Worm (Caenorhabditis elegans) whole organism, young adult: ENCODE data around the gene R11E3.2.

Experiments used
- B0261.1 ChIP-seq: sonication (generic microtip); optimal IDR thresholded peaks from 2 replicates; lab custom pipeline; 2016; ENCODE audit warnings: mild to moderate bottlenecking, missing genetic modification characterization, moderate library complexity, missing compliant biosample characterization
- F22D6.2 ChIP-seq: sonication (generic microtip); optimal IDR thresholded peaks from 2 replicates; lab custom pipeline; 2016; ENCODE audit warnings: mild to moderate bottlenecking, missing genetic modification characterization, missing compliant biosample characterization
- F23B12.7 ChIP-seq: sonication (generic microtip); optimal IDR thresholded peaks from 2 replicates; lab custom pipeline; 2017; ENCODE audit warnings: missing genetic modification characterization, mild to moderate bottlenecking, missing compliant biosample characterization, antibody characterized with exemption, moderate library complexity; ENCODE audit not compliant: insufficient read depth
- F39B2.1 ChIP-seq: fragments of 200-800 bp; sonication (Bioruptor generic); IDR thresholded peaks from 2 replicates; pipeline ENCODE4 v1.3.6; 2022; ENCODE audit warnings: missing genetic modification reagents, missing genetic modification characterization, missing compliant biosample characterization
- F49E8.2 ChIP-seq: sonication (generic microtip); optimal IDR thresholded peaks from 3 replicates; lab custom pipeline; 2017; ENCODE audit warnings: missing genetic modification characterization, mild to moderate bottlenecking, missing compliant biosample characterization, antibody characterized with exemption, moderate library complexity; ENCODE audit not compliant: insufficient read depth
- K11D2.4 ChIP-seq: fragments of 200-800 bp; sonication (Bioruptor generic); IDR thresholded peaks from 2 replicates; pipeline ENCODE4 v1.3.6; 2022; ENCODE audit warnings: missing genetic modification reagents, missing genetic modification characterization, missing compliant biosample characterization
- T07F8.4 ChIP-seq: sonication (generic microtip); optimal IDR thresholded peaks from 2 replicates; lab custom pipeline; 2016; ENCODE audit warnings: mild to moderate bottlenecking, missing genetic modification characterization, moderate library complexity, missing compliant biosample characterization
- Y56A3A.18 ChIP-seq: fragments of 200-800 bp; sonication (Bioruptor generic); IDR thresholded peaks from 2 replicates; pipeline ENCODE4 v1.3.6; 2022; ENCODE audit warnings: missing genetic modification reagents, missing genetic modification characterization, missing compliant biosample characterization
- Y95B8A.8 ChIP-seq: fragments of 200-800 bp; sonication (Bioruptor generic); IDR thresholded peaks from 2 replicates; pipeline ENCODE4 v1.3.6; 2022; ENCODE audit warnings: missing genetic modification reagents, missing genetic modification characterization, missing compliant biosample characterization
- atf-7 ChIP-seq: sonication (generic microtip); optimal IDR thresholded peaks from 2 replicates; lab custom pipeline; 2017; ENCODE audit warnings: mild to moderate bottlenecking, missing genetic modification characterization, missing compliant biosample characterization
- bed-2 ChIP-seq: fragments of 200-800 bp; sonication (Bioruptor generic); IDR thresholded peaks from 2 replicates; pipeline ENCODE4 v1.3.6; 2022; ENCODE audit warnings: missing genetic modification reagents, missing genetic modification characterization, missing compliant biosample characterization
- ccch-3 ChIP-seq: fragments of 200-800 bp; sonication (Bioruptor generic); optimal IDR thresholded peaks from 2 replicates; lab custom pipeline; 2018; ENCODE audit warnings: mild to moderate bottlenecking, missing genetic modification characterization, missing compliant biosample characterization
- ceh-27 ChIP-seq: fragments of 200-800 bp; sonication (Bioruptor generic); optimal IDR thresholded peaks from 2 replicates; lab custom pipeline; 2018; ENCODE audit warnings: mild to moderate bottlenecking, missing genetic modification characterization, moderate library complexity, missing compliant biosample characterization
- die-1 ChIP-seq: sonication (generic microtip); optimal IDR thresholded peaks from 2 replicates; lab custom pipeline; 2016; ENCODE audit warnings: missing genotype, mild to moderate bottlenecking, missing genetic modification characterization, missing compliant biosample characterization
- dox-1 ChIP-seq: fragments of 200-800 bp; sonication (Bioruptor generic); IDR thresholded peaks from 2 replicates; pipeline ENCODE4 v1.3.6; 2022; ENCODE audit warnings: missing genetic modification reagents, missing genetic modification characterization, missing compliant biosample characterization
- egl-44 ChIP-seq: fragments of 200-800 bp; sonication (Bioruptor generic); IDR thresholded peaks from 2 replicates; pipeline ENCODE4 v1.3.6; 2022; ENCODE audit warnings: missing genetic modification reagents, missing genetic modification characterization, missing compliant biosample characterization
- ets-4 ChIP-seq: fragments of 200-800 bp; sonication (Bioruptor generic); optimal IDR thresholded peaks from 2 replicates; lab custom pipeline; 2018; ENCODE audit warnings: mild to moderate bottlenecking, missing genetic modification characterization, missing compliant biosample characterization
- gei-17 ChIP-seq: fragments of 200-800 bp; sonication (Bioruptor generic); optimal IDR thresholded peaks from 2 replicates; lab custom pipeline; 2018; ENCODE audit warnings: mild to moderate bottlenecking, missing genetic modification characterization, missing compliant biosample characterization
- him-1 ChIP-seq: sonication (generic microtip); optimal IDR thresholded peaks from 2 replicates; lab custom pipeline; 2016; ENCODE audit warnings: missing genotype, missing genetic modification reagents, missing genetic modification characterization, missing compliant biosample characterization
- hlh-12 ChIP-seq: sonication (generic microtip); optimal IDR thresholded peaks from 2 replicates; lab custom pipeline; 2016; ENCODE audit warnings: missing genetic modification characterization, missing compliant biosample characterization
- hlh-26 ChIP-seq: fragments of 200-800 bp; sonication (Bioruptor generic); conservative IDR thresholded peaks from 2 replicates; pipeline ENCODE4 v1.3.6; 2022; ENCODE audit warnings: missing genetic modification reagents, missing genetic modification characterization, missing compliant biosample characterization
- lag-1 ChIP-seq: fragments of 200-800 bp; sonication (Bioruptor generic); IDR thresholded peaks from 2 replicates; pipeline ENCODE4 v1.3.6; 2022; ENCODE audit warnings: missing genetic modification reagents, missing genetic modification characterization, missing compliant biosample characterization
- lin-35 ChIP-seq, 3 experiments: fragments of 150-350 bp in 2 of 3; sonication (generic microtip) in 1 of 3; optimal IDR thresholded peaks; 2 replicates each; lab custom pipeline; 2014 to 2018; ENCODE audit warnings: missing biosample characterization in 3 of 3, missing genetic modification characterization in 3 of 3, missing genetic modification reagents in 3 of 3
- lin-54 ChIP-seq: fragments of 200-800 bp; sonication (Bioruptor generic); optimal IDR thresholded peaks from 2 replicates; lab custom pipeline; 2018; ENCODE audit warnings: mild to moderate bottlenecking, missing genetic modification characterization, missing compliant biosample characterization
- lsl-1 ChIP-seq: fragments of 200-800 bp; sonication (Bioruptor generic); optimal IDR thresholded peaks from 2 replicates; lab custom pipeline; 2018; ENCODE audit warnings: mild to moderate bottlenecking, missing genetic modification characterization, moderate library complexity, missing compliant biosample characterization
- lsy-27 ChIP-seq: sonication (generic microtip); optimal IDR thresholded peaks from 2 replicates; lab custom pipeline; 2017; ENCODE audit warnings: missing genetic modification characterization, mild to moderate bottlenecking, missing compliant biosample characterization, antibody characterized with exemption, missing genotype, borderline replicate concordance; ENCODE audit not compliant: insufficient read depth
- madf-8 ChIP-seq: fragments of 200-800 bp; sonication (Bioruptor generic); conservative IDR thresholded peaks from 2 replicates; pipeline ENCODE4 v1.3.6; 2022; ENCODE audit warnings: missing genetic modification reagents, missing genetic modification characterization, missing compliant biosample characterization
- nfya-1 ChIP-seq: sonication (generic microtip); optimal IDR thresholded peaks from 2 replicates; lab custom pipeline; 2017; ENCODE audit warnings: antibody characterized with exemption, missing compliant biosample characterization, missing genetic modification characterization, borderline replicate concordance; ENCODE audit not compliant: insufficient read depth
- nfyb-1 ChIP-seq: fragments of 200-800 bp; sonication (Bioruptor generic); IDR thresholded peaks from 2 replicates; pipeline ENCODE4 v1.3.6; 2022; ENCODE audit warnings: missing genetic modification reagents, missing genetic modification characterization, missing compliant biosample characterization
- nhr-120 ChIP-seq: fragments of 200-800 bp; sonication (Bioruptor generic); IDR thresholded peaks from 2 replicates; pipeline ENCODE4 v1.3.6; 2022; ENCODE audit warnings: missing genetic modification characterization, missing compliant biosample characterization
- pbrm-1 ChIP-seq: fragments of 200-800 bp; sonication (Bioruptor generic); IDR thresholded peaks from 2 replicates; pipeline ENCODE4 v1.3.6; 2022; ENCODE audit warnings: missing genetic modification reagents, missing genetic modification characterization, missing compliant biosample characterization
- rcor-1 ChIP-seq: fragments of 200-800 bp; sonication (Bioruptor generic); IDR thresholded peaks from 2 replicates; pipeline ENCODE4 v1.3.6; 2022; ENCODE audit warnings: missing genetic modification reagents, missing genetic modification characterization, missing compliant biosample characterization
- rec-8 ChIP-seq, 2 experiments: sonication (generic microtip); optimal IDR thresholded peaks; 2 replicates each; lab custom pipeline; 2016; ENCODE audit warnings: mild to moderate bottlenecking in 2 of 2, missing genetic modification characterization in 2 of 2, missing genetic modification reagents in 2 of 2, missing genotype in 2 of 2, missing biosample characterization in 1 of 2, missing compliant biosample characterization in 1 of 2, moderate library complexity in 1 of 2
- repo-1 ChIP-seq: sonication (generic microtip); optimal IDR thresholded peaks from 2 replicates; lab custom pipeline; 2017; ENCODE audit warnings: mild to moderate bottlenecking, missing genetic modification characterization, missing compliant biosample characterization
- sdz-38 ChIP-seq: sonication (generic microtip); optimal IDR thresholded peaks from 2 replicates; lab custom pipeline; 2016; ENCODE audit warnings: missing genotype, missing genetic modification characterization, missing compliant biosample characterization
- snpc-1.1 ChIP-seq: sonication (generic microtip); optimal IDR thresholded peaks from 2 replicates; lab custom pipeline; 2017; ENCODE audit warnings: missing genetic modification characterization, mild to moderate bottlenecking, missing compliant biosample characterization, antibody characterized with exemption, moderate library complexity, missing genotype, missing genetic modification reagents; ENCODE audit not compliant: insufficient read depth
- sptf-2 ChIP-seq: fragments of 200-800 bp; sonication (Bioruptor generic); optimal IDR thresholded peaks from 2 replicates; lab custom pipeline; 2018; ENCODE audit warnings: mild to moderate bottlenecking, missing genetic modification characterization, missing compliant biosample characterization
- tbx-9 ChIP-seq: sonication (generic microtip); optimal IDR thresholded peaks from 2 replicates; lab custom pipeline; 2016; ENCODE audit warnings: borderline replicate concordance, missing genetic modification characterization, inconsistent platforms, missing compliant biosample characterization
- unc-130 ChIP-seq: sonication (generic microtip); optimal IDR thresholded peaks from 2 replicates; lab custom pipeline; 2016; ENCODE audit warnings: missing genetic modification reagents, missing genetic modification characterization, missing compliant biosample characterization
- unc-62 ChIP-seq: fragments of 150-350 bp; optimal IDR thresholded peaks from 2 replicates; lab custom pipeline; 2014; ENCODE audit warnings: missing biosample characterization, missing genetic modification reagents, missing genetic modification characterization
- zim-3 ChIP-seq: sonication (generic microtip); optimal IDR thresholded peaks from 2 replicates; lab custom pipeline; 2017; ENCODE audit warnings: mild to moderate bottlenecking, missing genetic modification characterization, moderate library complexity, missing compliant biosample characterization
- ztf-18 ChIP-seq: sonication (generic microtip); optimal IDR thresholded peaks from 2 replicates; lab custom pipeline; 2016; ENCODE audit warnings: missing genotype, mild to moderate bottlenecking, missing genetic modification characterization, missing compliant biosample characterization
- ztf-22 ChIP-seq: fragments of 200-800 bp; sonication (Bioruptor generic); optimal IDR thresholded peaks from 2 replicates; lab custom pipeline; 2018; ENCODE audit warnings: mild to moderate bottlenecking, missing genetic modification characterization, moderate library complexity, missing compliant biosample characterization
- ztf-3 ChIP-seq: fragments of 200-800 bp; sonication (Bioruptor generic); optimal IDR thresholded peaks from 2 replicates; lab custom pipeline; 2018; ENCODE audit warnings: mild to moderate bottlenecking, missing genetic modification characterization, missing compliant biosample characterization
- ztf-6 ChIP-seq: fragments of 200-800 bp; sonication (Bioruptor generic); IDR thresholded peaks from 2 replicates; pipeline ENCODE4 v1.3.6; 2022; ENCODE audit warnings: missing genetic modification reagents, missing genetic modification characterization, missing compliant biosample characterization

The R11E3.2 gene

ce11 chrIV:4758659-4759058 lies 13.2 kb upstream of the R11E3.2 start, which contains the start of gene Y17G9B.8 (continued):
- TF ChIP-seq nhr-120 (no peak), Y95B8A.8 (GFP tag; lab: Robert Waterston, UW) (no peak), rcor-1 (GFP tag; lab: Robert Waterston, UW) (peak; percentile 40; the same call in 1 of the 2 replicates), ztf-3 (GFP tag; lab: Kevin White, UChicago) (no peak), ccch-3 (GFP tag; lab: Kevin White, UChicago) (no peak), F39B2.1 (GFP tag; lab: Robert Waterston, UW) (0 out of 2 replicates have a peak, but pooled peaks have one; percentile 24), rec-8 (tag; optimal IDR thresholded peaks at IDR 0.05; lab: Kevin White, UChicago) (no peak), egl-44 (GFP tag; lab: Robert Waterston, UW) (no peak), ztf-18 (peak; percentile 9)
- TF ChIP-seq, all 124 proteins: peak for 23

- TF ChIP-seq lsl-1 (GFP tag; lab: Kevin White, UChicago) (peak; percentile 94), bed-2 (GFP tag; lab: Robert Waterston, UW) (no peak), sptf-2 (no peak), tbx-9 (no peak), hlh-12 (tag; lab: Kevin White, UChicago) (no peak), gei-17 (GFP tag; lab: Kevin White, UChicago) (no peak), him-1 (tag; lab: Kevin White, UChicago) (no peak), madf-8 (peak; percentile 87), lin-35 (GFP tag; optimal IDR thresholded peaks at IDR 0.05; lab: Kevin White, UChicago) (no peak), egl-44 (GFP tag; lab: Robert Waterston, UW) (no peak), hlh-26 (GFP tag; lab: Robert Waterston, UW) (no peak), pbrm-1 (GFP tag; lab: Robert Waterston, UW) (peak; percentile 44; the same call in 1 of the 2 replicates), Y95B8A.8 (GFP tag; lab: Robert Waterston, UW) (no peak), Y56A3A.18 (GFP tag; lab: Robert Waterston, UW) (no peak), snpc-1.1 (tag; lab: Kevin White, UChicago) (peak; percentile 46), atf-7 (tag; lab: Kevin White, UChicago) (no peak), K11D2.4 (GFP tag; lab: Robert Waterston, UW) (no peak), ztf-18 (no peak), B0261.1 (tag; lab: Kevin White, UChicago) (no peak), ets-4 (no peak), F22D6.2 (tag; lab: Kevin White, UChicago) (no peak), lsy-27 (tag; lab: Kevin White, UChicago) (no peak), ztf-6 (GFP tag; lab: Robert Waterston, UW) (no peak), ztf-22 (GFP tag; lab: Kevin White, UChicago) (no peak), nfyb-1 (GFP tag; lab: Robert Waterston, UW) (no peak), ceh-27 (GFP tag; lab: Kevin White, UChicago) (no peak), unc-62 (GFP tag; lab: Kevin White, UChicago) (no peak), lag-1 (GFP tag; lab: Robert Waterston, UW) (no peak), sdz-38 (tag; lab: Kevin White, UChicago) (no peak), lin-54 (GFP tag; lab: Kevin White, UChicago) (peak; percentile 85), unc-130 (GFP tag; lab: Kevin White, UChicago) (no peak), nfya-1 (tag; lab: Kevin White, UChicago) (no peak), T07F8.4 (tag; lab: Kevin White, UChicago) (no peak), repo-1 (no peak), zim-3 (tag; lab: Kevin White, UChicago) (no peak), F49E8.2 (no peak), F23B12.7 (no peak), die-1 (tag; lab: Kevin White, UChicago) (no peak), dox-1 (no peak)
Measured at ce11 chrIV:4760378-4761084, 11.4 kb upstream of the R11E3.2 start, which contains the start of the genes memi-1 and cyp-31A3. TSS of gene memi-1 (minus strand) at chrIV:4760428. TSS of gene cyp-31A3 (plus strand) at chrIV:4761049.
